Fruit fly (Drosophila melanogaster): ENCODE results near the gene Ugt305A1.

The Ugt305A1 gene

DNA sequence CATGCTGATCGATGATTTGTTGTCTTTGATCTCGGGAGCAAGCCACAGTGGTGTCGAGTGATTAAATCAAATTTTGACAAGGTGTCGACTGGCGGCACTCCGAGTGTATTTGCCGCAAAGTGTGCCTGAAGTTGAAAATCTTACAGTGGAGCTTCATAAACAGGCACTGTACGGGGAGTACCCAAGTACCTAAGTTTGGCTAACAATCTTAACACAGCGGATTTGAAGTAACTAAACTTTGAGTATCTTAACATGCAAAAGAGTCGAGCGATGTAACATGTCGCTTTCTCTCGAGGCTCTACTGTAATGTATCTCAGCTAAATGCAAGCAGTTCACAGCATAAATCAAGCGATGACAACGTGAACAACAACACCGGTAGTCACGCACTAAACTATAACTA is 42.8 kb upstream of the Ugt305A1 start (continued):
- TF ChIP-seq fd85E (GFP tag; optimal IDR thresholded peaks at IDR 0.05), result no peak
- TF ChIP-seq net (GFP tag; optimal IDR thresholded peaks at IDR 0.05), result no peak
- TF ChIP-seq CG6854 (GFP tag; optimal IDR thresholded peaks at IDR 0.05), result no peak
- no peak for TF ChIP-seq Sox15 (GFP tag; optimal IDR thresholded peaks at IDR 0.05)
- TF ChIP-seq CG34406 (GFP tag; optimal IDR thresholded peaks at IDR 0.05), result no peak
- no peak for TF ChIP-seq lz (GFP tag; optimal IDR thresholded peaks at IDR 0.05)
- TF ChIP-seq CG15336 (GFP tag; IDR thresholded peaks at IDR 0.05), result peak; percentile 40
- TF ChIP-seq CG11294 (GFP tag; IDR thresholded peaks at IDR 0.05), result no peak

dm6 chr3L:4018228-4018928 is 41.2 kb upstream of the Ugt305A1 start, which contains the start of gene FoxL1:
Gene FoxL1, plus strand, starts transcription at chr3L:4018878.
- TF ChIP-seq CG8319 (GFP tag; optimal IDR thresholded peaks at IDR 0.05) (no peak), CG32006 (GFP tag; optimal IDR thresholded peaks at IDR 0.05) (no peak), ss (GFP tag; optimal IDR thresholded peaks at IDR 0.05) (no peak), Eip75B (GFP tag; optimal IDR thresholded peaks at IDR 0.05) (no peak)

- TF ChIP-seq CG6854 (GFP tag; optimal IDR thresholded peaks at IDR 0.05) (no peak), CG4318 (GFP tag; optimal IDR thresholded peaks at IDR 0.05) (no peak), Hr38 (GFP tag; optimal IDR thresholded peaks at IDR 0.05) (no peak), Eip75B (GFP tag; optimal IDR thresholded peaks at IDR 0.05) (no peak), Gug (GFP tag; IDR thresholded peaks at IDR 0.05) (no peak), esn (GFP tag; optimal IDR thresholded peaks at IDR 0.05) (peak; percentile 5), fkh (GFP tag; optimal IDR thresholded peaks at IDR 0.05) (peak; percentile 90), Ets21C (GFP tag; optimal IDR thresholded peaks at IDR 0.05) (no peak), Sox14 (GFP tag; optimal IDR thresholded peaks at IDR 0.05) (no peak), vri (GFP tag; optimal IDR thresholded peaks at IDR 0.05) (peak; percentile 28), lz (GFP tag; optimal IDR thresholded peaks at IDR 0.05) (no peak)
Observed at dm6 chr3L:4021260-4021831, 38.2 kb upstream of the Ugt305A1 start, which contains the start of gene Mul1. Gene Mul1, plus strand, starts transcription at chr3L:4021457.

- peak; percentile 91 for TF ChIP-seq svp (GFP tag)
- no peak for TF ChIP-seq Blimp-1 (GFP tag; optimal IDR thresholded peaks at IDR 0.05)
Observed at dm6 chr3L:4024464-4024863, 35.1 kb upstream of the Ugt305A1 start.

DNA sequence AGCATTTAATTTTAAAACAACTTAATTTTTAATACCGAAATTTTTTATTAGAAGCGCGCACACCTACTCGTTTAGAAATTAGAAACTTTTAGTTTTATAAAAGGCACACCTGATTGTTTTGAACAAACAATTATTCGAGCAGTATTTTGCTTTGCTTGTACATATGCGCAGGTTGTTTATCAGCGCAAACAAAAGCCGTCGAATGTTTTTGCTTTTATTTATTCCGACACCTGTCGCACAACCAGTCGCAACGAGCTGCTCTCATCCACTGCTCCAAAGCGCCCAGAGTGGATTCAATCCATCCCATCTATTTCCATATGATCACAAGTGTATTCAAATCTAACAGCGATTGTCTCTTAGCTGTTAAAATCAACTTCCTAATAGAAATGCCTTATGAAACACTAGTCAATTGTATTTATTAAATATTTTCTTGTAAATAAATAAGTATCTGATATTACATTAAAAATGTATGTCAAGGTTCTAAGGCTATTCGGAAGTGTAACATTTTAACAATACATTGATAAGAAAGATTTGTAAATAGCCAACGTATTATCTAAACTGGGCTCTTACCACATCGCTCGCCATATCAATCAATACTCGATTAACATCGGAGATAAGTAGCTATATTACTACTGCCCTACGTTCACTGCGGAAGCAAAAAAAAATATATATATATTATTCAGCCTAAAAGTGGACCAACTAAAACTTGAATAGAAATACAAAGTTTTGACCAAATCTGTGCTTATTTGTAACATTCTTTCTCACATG is 33.6 kb upstream of the Ugt305A1 start, which contains the start of gene CG11594:
CG11594 (minus strand) TSS at position 274 of the 768 bp plus-strand sequence.
- TF ChIP-seq vri (GFP tag; optimal IDR thresholded peaks at IDR 0.05) (peak; percentile 66), esn (GFP tag; optimal IDR thresholded peaks at IDR 0.05) (no peak), svp (GFP tag) (no peak), fkh (GFP tag; optimal IDR thresholded peaks at IDR 0.05) (peak; percentile 91), CG11294 (GFP tag; IDR thresholded peaks at IDR 0.05) (no peak)

dm6 chr3L:4026506-4026868 is 33.1 kb upstream of the Ugt305A1 start, which contains the start of gene Gr64a:
Gene Gr64a, plus strand, starts transcription at chr3L:4026769.
- TF ChIP-seq Eip75B (GFP tag; optimal IDR thresholded peaks at IDR 0.05), result no peak
- no peak for TF ChIP-seq salr (GFP tag; optimal IDR thresholded peaks at IDR 0.05)
- no peak for TF ChIP-seq CG10669 (GFP tag; optimal IDR thresholded peaks at IDR 0.05)
- TF ChIP-seq pdm3 (GFP tag; optimal IDR thresholded peaks at IDR 0.05), result no peak
- TF ChIP-seq ss (GFP tag; optimal IDR thresholded peaks at IDR 0.05), result no peak
- no peak for TF ChIP-seq Eip93F (GFP tag; optimal IDR thresholded peaks at IDR 0.05)
- TF ChIP-seq CG6163 (GFP tag; IDR thresholded peaks at IDR 0.05), result no peak
- TF ChIP-seq Met (GFP tag; optimal IDR thresholded peaks at IDR 0.05), result no peak
- TF ChIP-seq fd59A (GFP tag; optimal IDR thresholded peaks at IDR 0.05), result no peak
- no peak for TF ChIP-seq acj6 (GFP tag; optimal IDR thresholded peaks at IDR 0.05)
- no peak for TF ChIP-seq Blimp-1 (GFP tag; optimal IDR thresholded peaks at IDR 0.05)
- no peak for TF ChIP-seq fd85E (GFP tag; optimal IDR thresholded peaks at IDR 0.05)
- no peak for TF ChIP-seq Sox102F (GFP tag; optimal IDR thresholded peaks at IDR 0.05)
- no peak for TF ChIP-seq CG8319 (GFP tag; optimal IDR thresholded peaks at IDR 0.05)
- no peak for TF ChIP-seq CG32006 (GFP tag; optimal IDR thresholded peaks at IDR 0.05)
- TF ChIP-seq CG4318 (GFP tag; optimal IDR thresholded peaks at IDR 0.05), result no peak
- TF ChIP-seq topi (GFP tag; optimal IDR thresholded peaks at IDR 0.05), result no peak
- no peak for TF ChIP-seq CG8119 (GFP tag; IDR thresholded peaks at IDR 0.05)
- no peak for TF ChIP-seq CG3919 (GFP tag; optimal IDR thresholded peaks at IDR 0.05)
